Fruit fly (Drosophila melanogaster) whole organism, embryonic: ENCODE data around the gene Claspin.
A peak's percentile ranks its signal among the peaks of the same experiment; 100 is the strongest.

Experiments
- C15 ChIP-seq: fragments of 200-800 bp; sonication (Bioruptor generic); IDR thresholded peaks from 3 replicates; pipeline ENCODE4 v1.3.6; 2022; ENCODE audit warnings: missing biosample characterization, missing genetic modification characterization
- CG10462 ChIP-seq: fragments of 200-800 bp; sonication (Bioruptor generic); optimal IDR thresholded peaks from 2 replicates; lab custom pipeline; 2016; ENCODE audit warnings: missing biosample characterization, missing genetic modification characterization
- CG12155 ChIP-seq: fragments of 200-800 bp; sonication (Bioruptor generic); optimal IDR thresholded peaks from 3 replicates; lab custom pipeline; 2016; ENCODE audit warnings: missing biosample characterization, missing genetic modification characterization
- CG12391 ChIP-seq: fragments of 200-800 bp; sonication (Bioruptor generic); optimal IDR thresholded peaks from 3 replicates; lab custom pipeline; 2018; ENCODE audit warnings: missing biosample characterization, mild to moderate bottlenecking, missing genetic modification characterization, moderate library complexity
- CG12942 ChIP-seq: fragments of 200-800 bp; sonication (Bioruptor generic); optimal IDR thresholded peaks from 3 replicates; lab custom pipeline; 2016; ENCODE audit warnings: missing biosample characterization, missing genetic modification characterization
- CG15479 ChIP-seq: fragments of 200-800 bp; sonication (Bioruptor generic); optimal IDR thresholded peaks from 3 replicates; lab custom pipeline; 2019; ENCODE audit warnings: missing biosample characterization, mild to moderate bottlenecking, missing genetic modification characterization, moderate library complexity
- CG15514 ChIP-seq: fragments of 200-800 bp; sonication (Bioruptor generic); optimal IDR thresholded peaks from 3 replicates; lab custom pipeline; 2017; ENCODE audit warnings: missing biosample characterization, missing genetic modification characterization, mild to moderate bottlenecking, moderate library complexity, missing genetic modification reagents
- CG15601 ChIP-seq: fragments of 200-800 bp; sonication (Bioruptor generic); optimal IDR thresholded peaks from 3 replicates; lab custom pipeline; 2019; ENCODE audit warnings: missing biosample characterization, mild to moderate bottlenecking, missing genetic modification characterization, moderate library complexity
- CG18262 ChIP-seq: fragments of 200-800 bp; optimal IDR thresholded peaks from 3 replicates; lab custom pipeline; 2019; ENCODE audit warnings: missing biosample characterization, mild to moderate bottlenecking, missing genetic modification characterization, moderate library complexity
- CG2889 ChIP-seq: fragments of 200-800 bp; sonication (Bioruptor generic); IDR thresholded peaks from 3 replicates; pipeline ENCODE4 v1.3.6; 2022; ENCODE audit warnings: missing biosample characterization, missing genetic modification characterization
- CG3163 ChIP-seq: fragments of 200-800 bp; sonication (Bioruptor generic); optimal IDR thresholded peaks from 3 replicates; lab custom pipeline; 2016; ENCODE audit warnings: missing biosample characterization, missing genetic modification characterization
- CG34422 ChIP-seq: fragments of 200-800 bp; sonication (Bioruptor generic); IDR thresholded peaks from 3 replicates; pipeline ENCODE4 v1.3.6; 2022; ENCODE audit warnings: missing biosample characterization, missing genetic modification characterization
- CG7786 ChIP-seq: fragments of 200-800 bp; sonication (Bioruptor generic); optimal IDR thresholded peaks from 2 replicates; lab custom pipeline; 2016; ENCODE audit warnings: missing biosample characterization, missing genetic modification characterization
- CG8281 ChIP-seq: fragments of 200-800 bp; sonication (Bioruptor generic); optimal IDR thresholded peaks from 2 replicates; lab custom pipeline; 2018; ENCODE audit warnings: missing biosample characterization, mild to moderate bottlenecking, missing genetic modification characterization, moderate library complexity
- CG9797 ChIP-seq: fragments of 200-800 bp; sonication (Bioruptor generic); optimal IDR thresholded peaks from 3 replicates; lab custom pipeline; 2018; ENCODE audit warnings: missing biosample characterization, mild to moderate bottlenecking, missing genetic modification characterization
- D19A ChIP-seq: fragments of 200-800 bp; optimal IDR thresholded peaks from 3 replicates; lab custom pipeline; 2019; ENCODE audit warnings: missing biosample characterization, mild to moderate bottlenecking, missing genetic modification characterization, moderate library complexity
- Dad ChIP-seq: fragments of 200-800 bp; sonication (Bioruptor generic); optimal IDR thresholded peaks from 3 replicates; lab custom pipeline; 2016; ENCODE audit warnings: missing biosample characterization, missing genetic modification characterization
- Dfd ChIP-seq, 2 experiments: fragments of >200 bp; optimal IDR thresholded peaks; 2 replicates each; lab custom pipeline; 2017; ENCODE audit warnings: missing biosample characterization in 2 of 2, missing genetic modification characterization in 2 of 2
- E2f2 ChIP-seq: fragments of 200-800 bp; sonication (Bioruptor generic); IDR thresholded peaks from 2 replicates; pipeline ENCODE4 v1.3.6; 2022; ENCODE audit warnings: missing biosample characterization, missing genetic modification characterization
- HmgZ ChIP-seq: fragments of 200-800 bp; sonication (Bioruptor generic); optimal IDR thresholded peaks from 2 replicates; lab custom pipeline; 2018; ENCODE audit warnings: missing biosample characterization, mild to moderate bottlenecking, missing genetic modification characterization
- Hmx ChIP-seq: fragments of 200-800 bp; sonication (Bioruptor generic); optimal IDR thresholded peaks from 2 replicates; lab custom pipeline; 2016; ENCODE audit warnings: missing biosample characterization, missing genetic modification characterization
- Hr78 ChIP-seq, 2 experiments: fragments of 200-800 bp in 1 of 2; fragments of >200 bp in 1 of 2; sonication (Bioruptor generic) in 1 of 2; optimal IDR thresholded peaks; 2 replicates each; lab custom pipeline; 2017 to 2019; ENCODE audit warnings: missing biosample characterization in 2 of 2, missing genetic modification characterization in 2 of 2, mild to moderate bottlenecking in 1 of 2, moderate library complexity in 1 of 2
- Lim3 ChIP-seq: fragments of 200-800 bp; sonication (Bioruptor generic); IDR thresholded peaks from 2 replicates; pipeline ENCODE4 v1.3.6; 2022; ENCODE audit warnings: missing biosample characterization, missing genetic modification characterization
- Med ChIP-seq: fragments of 200-800 bp; sonication (Bioruptor generic); peaks from one replicate; lab custom pipeline; 2016; ENCODE audit warnings: missing biosample characterization, missing genetic modification characterization, mild to moderate bottlenecking, inconsistent platforms, moderate library complexity
- Myb ChIP-seq: fragments of 200-800 bp; sonication (Bioruptor generic); optimal IDR thresholded peaks from 2 replicates; lab custom pipeline; 2016; ENCODE audit warnings: missing biosample characterization, missing genetic modification characterization
- Opbp ChIP-seq: fragments of 200-800 bp; sonication (Bioruptor generic); IDR thresholded peaks from 3 replicates; pipeline ENCODE4 v1.3.6; 2022; ENCODE audit warnings: missing biosample characterization, missing genetic modification characterization; ENCODE audit not compliant: partially characterized antibody
- Pdp1 ChIP-seq, 2 experiments: fragments of 200-800 bp; sonication (Bioruptor generic); optimal IDR thresholded peaks; 3 replicates each; lab custom pipeline; 2016; ENCODE audit warnings: missing biosample characterization in 2 of 2, missing genetic modification characterization in 2 of 2, mild to moderate bottlenecking in 1 of 2, moderate library complexity in 1 of 2
- Ravus ChIP-seq: fragments of 200-800 bp; sonication (Bioruptor generic); IDR thresholded peaks from 2 replicates; pipeline ENCODE4 v1.3.6; 2022; ENCODE audit warnings: missing biosample characterization, missing genetic modification characterization
- Sin3A ChIP-seq: fragments of >200 bp; optimal IDR thresholded peaks from 2 replicates; lab custom pipeline; 2018
- Spps ChIP-seq: fragments of 200-800 bp; sonication (Bioruptor generic); optimal IDR thresholded peaks from 2 replicates; lab custom pipeline; 2018; ENCODE audit warnings: missing biosample characterization, mild to moderate bottlenecking, missing genetic modification characterization
- Tbp ChIP-seq: fragments of >200 bp; optimal IDR thresholded peaks from 2 replicates; lab custom pipeline; 2018; ENCODE audit warnings: missing biosample characterization, missing genetic modification characterization
- Trl ChIP-seq, 3 experiments: fragments of >200 bp in 2 of 3; fragments of 200-800 bp in 1 of 3; sonication (Bioruptor generic) in 1 of 3; optimal IDR thresholded peaks; 2 replicates in 1 of 3; 3 replicates in 2 of 3; lab custom pipeline; 2016 to 2017; ENCODE audit warnings: missing biosample characterization in 1 of 3, missing genetic modification characterization in 1 of 3
- ac ChIP-seq: fragments of 200-800 bp; sonication (Bioruptor generic); optimal IDR thresholded peaks from 3 replicates; lab custom pipeline; 2017; ENCODE audit warnings: missing biosample characterization, mild to moderate bottlenecking, missing genetic modification characterization
- cwo ChIP-seq: fragments of 200-800 bp; sonication (Bioruptor generic); optimal IDR thresholded peaks from 3 replicates; lab custom pipeline; 2017; ENCODE audit warnings: missing biosample characterization, missing genetic modification characterization, mild to moderate bottlenecking, moderate library complexity, missing genetic modification reagents
- gcm2 ChIP-seq: fragments of 200-800 bp; sonication (Bioruptor generic); optimal IDR thresholded peaks from 2 replicates; lab custom pipeline; 2016; ENCODE audit warnings: missing biosample characterization, missing genetic modification characterization
- lov ChIP-seq, 2 experiments: fragments of 200-800 bp in 1 of 2; fragments of >200 bp in 1 of 2; sonication (Bioruptor generic) in 1 of 2; IDR thresholded peaks in 1 of 2; optimal IDR thresholded peaks in 1 of 2; 2 replicates in 1 of 2; 3 replicates in 1 of 2; pipeline versions ENCODE4 v1.3.6 to Lab custom; 2017 to 2022; ENCODE audit warnings: missing biosample characterization in 1 of 2, missing genetic modification characterization in 1 of 2
- nerfin-1 ChIP-seq: fragments of 200-800 bp; sonication (Bioruptor generic); optimal IDR thresholded peaks from 3 replicates; lab custom pipeline; 2019; ENCODE audit warnings: missing biosample characterization, mild to moderate bottlenecking, missing genetic modification characterization, moderate library complexity
- nerfin-2 ChIP-seq: fragments of 200-800 bp; sonication (Bioruptor generic); IDR thresholded peaks from 2 replicates; pipeline ENCODE4 v1.3.6; 2022; ENCODE audit warnings: missing biosample characterization, missing genetic modification characterization; ENCODE audit not compliant: partially characterized antibody
- nom ChIP-seq: fragments of 200-800 bp; sonication (Bioruptor generic); optimal IDR thresholded peaks from 2 replicates; lab custom pipeline; 2017; ENCODE audit warnings: missing biosample characterization, missing genetic modification characterization, mild to moderate bottlenecking, moderate library complexity, missing genetic modification reagents
- oc ChIP-seq: fragments of 200-800 bp; sonication (Bioruptor generic); optimal IDR thresholded peaks from 2 replicates; lab custom pipeline; 2018; ENCODE audit warnings: missing biosample characterization, mild to moderate bottlenecking, missing genetic modification characterization, moderate library complexity
- pzg ChIP-seq: fragments of 200-800 bp; sonication (Bioruptor generic); optimal IDR thresholded peaks from 3 replicates; lab custom pipeline; 2018; ENCODE audit warnings: missing biosample characterization, mild to moderate bottlenecking, missing genetic modification characterization, moderate library complexity
- sens ChIP-seq: fragments of 200-800 bp; sonication (Bioruptor generic); peaks from one replicate; lab custom pipeline; 2016; ENCODE audit warnings: missing biosample characterization, missing genetic modification characterization
- sima ChIP-seq: fragments of 200-800 bp; sonication (Bioruptor generic); optimal IDR thresholded peaks from 2 replicates; lab custom pipeline; 2016; ENCODE audit warnings: missing biosample characterization, missing genetic modification characterization
- so ChIP-seq: fragments of 200-800 bp; sonication (Bioruptor generic); IDR thresholded peaks from 3 replicates; pipeline ENCODE4 v1.3.6; 2022; ENCODE audit warnings: missing biosample characterization, missing genetic modification characterization
- stwl ChIP-seq: fragments of 200-800 bp; sonication (Bioruptor generic); optimal IDR thresholded peaks from 3 replicates; lab custom pipeline; 2018; ENCODE audit warnings: missing biosample characterization, mild to moderate bottlenecking, missing genetic modification characterization, moderate library complexity
- ttk ChIP-seq: fragments of 200-800 bp; sonication (Bioruptor generic); IDR thresholded peaks from 2 replicates; pipeline ENCODE4 v2.1.2; 2022; ENCODE audit warnings: missing biosample characterization, missing genetic modification characterization
- tup ChIP-seq: fragments of 200-800 bp; sonication (Bioruptor generic); optimal IDR thresholded peaks from 2 replicates; lab custom pipeline; 2016; ENCODE audit warnings: missing biosample characterization, mild to moderate bottlenecking, missing genetic modification characterization, moderate library complexity
- unpg ChIP-seq: fragments of 200-800 bp; sonication (Bioruptor generic); optimal IDR thresholded peaks from 3 replicates; lab custom pipeline; 2018; ENCODE audit warnings: missing biosample characterization, mild to moderate bottlenecking, missing genetic modification characterization, moderate library complexity
- zen2 ChIP-seq: fragments of 200-800 bp; sonication (Bioruptor generic); IDR thresholded peaks from 3 replicates; pipeline ENCODE4 v1.3.6; 2022; ENCODE audit warnings: missing biosample characterization, missing genetic modification characterization; ENCODE audit not compliant: partially characterized antibody
- zf30C ChIP-seq: fragments of 200-800 bp; sonication (Bioruptor generic); optimal IDR thresholded peaks from 3 replicates; lab custom pipeline; 2018; ENCODE audit warnings: missing biosample characterization, mild to moderate bottlenecking, missing genetic modification characterization

The Claspin gene

DNA sequence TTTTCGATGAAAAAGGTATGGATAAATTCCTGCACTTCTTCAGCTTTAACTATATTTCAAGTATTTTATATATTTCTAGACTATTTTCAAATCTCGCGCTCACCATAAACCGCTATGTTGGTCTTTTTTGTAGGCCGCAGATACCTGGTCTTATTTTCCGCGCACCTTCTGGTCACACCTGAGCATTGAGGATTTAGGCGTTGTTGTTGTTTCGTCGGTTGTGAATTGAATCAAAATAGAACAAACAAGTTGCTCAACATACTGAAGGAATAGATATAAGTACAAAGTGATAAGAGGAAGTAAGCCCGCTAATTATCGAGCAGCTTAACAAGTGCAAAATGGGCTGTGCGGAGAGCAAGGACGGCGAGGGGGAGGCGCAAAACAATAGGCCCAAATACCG, 35.5 kb upstream of the Claspin start, which contains the start of gene Ctl1 (continued):
- TF ChIP-seq Dfd (GFP tag; optimal IDR thresholded peaks at IDR 0.05; lab: Kevin White, UChicago) (no peak), CG15601 (peak; percentile 20), Ravus (GFP tag; lab: Robert Waterston, UW) (no peak), stwl (tag; lab: Kevin White, UChicago) (peak; percentile 43), CG10462 (no peak), CG7786 (GFP tag; lab: Kevin White, UChicago) (no peak), Hmx (GFP tag; lab: Kevin White, UChicago) (no peak), CG34422 (peak; percentile 26; the same call in 1 of the 3 replicates), tup (GFP tag; lab: Kevin White, UChicago) (no peak), so (GFP tag; lab: Robert Waterston, UW) (no peak), lov (optimal IDR thresholded peaks at IDR 0.05; lab: Kevin White, UChicago) (no peak), lov (GFP tag; IDR thresholded peaks at IDR 0.05; lab: Robert Waterston, UW) (no peak), zen2 (GFP tag; lab: Robert Waterston, UW) (no peak), gcm2 (GFP tag; lab: Kevin White, UChicago) (no peak), Trl (optimal IDR thresholded peaks at IDR 0.05; lab: Kevin White, UChicago) (no peak), Trl (GFP tag; optimal IDR thresholded peaks at IDR 0.05; lab: Kevin White, UChicago) (no peak), E2f2 (peak; percentile 95), ac (GFP tag; lab: Kevin White, UChicago) (no peak), CG15479 (GFP tag; lab: Kevin White, UChicago) (peak; percentile 5), Pdp1 (GFP tag; optimal IDR thresholded peaks at IDR 0.05; lab: Kevin White, UChicago) (no peak), CG8281 (peak; percentile 16), nerfin-2 (GFP tag; lab: Robert Waterston, UW) (no peak), nerfin-1 (tag; lab: Kevin White, UChicago) (no peak), oc (no peak), Myb (GFP tag; lab: Kevin White, UChicago) (peak; percentile 35), Spps (tag; lab: Kevin White, UChicago) (no peak), HmgZ (tag; lab: Kevin White, UChicago) (peak; percentile 31), nom (GFP tag; lab: Kevin White, UChicago) (no peak), pzg (GFP tag; lab: Kevin White, UChicago) (peak; percentile 62), CG2889 (GFP tag; lab: Robert Waterston, UW) (no peak), Sin3A (lab: Kevin White, UChicago) (peak; percentile 19), Hr78 (GFP tag; optimal IDR thresholded peaks at IDR 0.05; lab: Kevin White, UChicago) (no peak), CG12942 (no peak), Med (peak; percentile 55), ttk (GFP tag; lab: Robert Waterston, UW) (no peak), D19A (tag; lab: Kevin White, UChicago) (no peak), unpg (no peak), zf30C (GFP tag; lab: Kevin White, UChicago) (no peak), Lim3 (no peak), CG12391 (tag; lab: Kevin White, UChicago) (no peak), Opbp (GFP tag; lab: Robert Waterston, UW) (no peak), CG9797 (GFP tag; lab: Kevin White, UChicago) (peak; percentile 84), Dad (GFP tag; lab: Kevin White, UChicago) (no peak), cwo (GFP tag; lab: Kevin White, UChicago) (no peak), CG12155 (no peak), sens (GFP tag; lab: Kevin White, UChicago) (peak; percentile 84), CG15514 (GFP tag; lab: Kevin White, UChicago) (peak; percentile 51), CG18262 (tag; lab: Kevin White, UChicago) (no peak), C15 (GFP tag; lab: Robert Waterston, UW) (no peak), Tbp (GFP tag; lab: Kevin White, UChicago) (no peak), CG3163 (GFP tag; lab: Kevin White, UChicago) (no peak), sima (no peak)
